Fruit fly (Drosophila melanogaster) whole organism, embryonic: ENCODE measurements around the gene CG5665.

Experiments
- CG11504 ChIP-seq: fragments of 200-800 bp; sonication (Bioruptor generic); optimal IDR thresholded peaks from 3 replicates; lab custom pipeline; 2019; ENCODE audit warnings: missing biosample characterization, mild to moderate bottlenecking, missing genetic modification characterization, moderate library complexity
- CG11560 ChIP-seq: fragments of 200-800 bp; sonication (Bioruptor generic); IDR thresholded peaks from 3 replicates; pipeline ENCODE4 v1.3.6; 2022; ENCODE audit warnings: missing biosample characterization, missing genetic modification characterization
- CG12391 ChIP-seq: fragments of 200-800 bp; sonication (Bioruptor generic); optimal IDR thresholded peaks from 3 replicates; lab custom pipeline; 2018; ENCODE audit warnings: missing biosample characterization, mild to moderate bottlenecking, missing genetic modification characterization, moderate library complexity
- CG13123 ChIP-seq: fragments of 200-800 bp; sonication (Bioruptor generic); optimal IDR thresholded peaks from 2 replicates; lab custom pipeline; 2016; ENCODE audit warnings: missing biosample characterization, missing genetic modification characterization
- CG13287 ChIP-seq: fragments of 200-800 bp; sonication (Bioruptor generic); IDR thresholded peaks from 2 replicates; pipeline ENCODE4 v1.3.6; 2022; ENCODE audit warnings: missing biosample characterization, missing genetic modification characterization; ENCODE audit not compliant: partially characterized antibody
- CG13424 ChIP-seq: fragments of 200-800 bp; sonication (Bioruptor generic); optimal IDR thresholded peaks from 2 replicates; lab custom pipeline; 2019; ENCODE audit warnings: missing biosample characterization, mild to moderate bottlenecking, missing genetic modification characterization, moderate library complexity
- CG15696 ChIP-seq: fragments of 200-800 bp; sonication (Bioruptor generic); optimal IDR thresholded peaks from 2 replicates; lab custom pipeline; 2019; ENCODE audit warnings: missing biosample characterization, mild to moderate bottlenecking, missing genetic modification characterization, moderate library complexity
- CG17912 ChIP-seq: fragments of 200-800 bp; sonication (Bioruptor generic); optimal IDR thresholded peaks from 2 replicates; lab custom pipeline; 2018; ENCODE audit warnings: missing biosample characterization, mild to moderate bottlenecking, missing genetic modification characterization
- CG2116 ChIP-seq: fragments of 200-800 bp; sonication (Bioruptor generic); optimal IDR thresholded peaks from 3 replicates; lab custom pipeline; 2018; ENCODE audit warnings: missing biosample characterization, mild to moderate bottlenecking, missing genetic modification characterization
- CG2889 ChIP-seq: fragments of 200-800 bp; sonication (Bioruptor generic); IDR thresholded peaks from 3 replicates; pipeline ENCODE4 v1.3.6; 2022; ENCODE audit warnings: missing biosample characterization, missing genetic modification characterization
- CG3281 ChIP-seq: fragments of 200-800 bp; sonication (Bioruptor generic); optimal IDR thresholded peaks from 3 replicates; lab custom pipeline; 2017; ENCODE audit warnings: missing biosample characterization, mild to moderate bottlenecking, missing genetic modification characterization
- CG3407 ChIP-seq: fragments of 200-800 bp; sonication (Bioruptor generic); optimal IDR thresholded peaks from 2 replicates; lab custom pipeline; 2018; ENCODE audit warnings: missing biosample characterization, mild to moderate bottlenecking, missing genetic modification characterization
- CG4360 ChIP-seq: fragments of 200-800 bp; sonication (Bioruptor generic); IDR thresholded peaks from 2 replicates; pipeline ENCODE4 v1.3.6; 2022; ENCODE audit warnings: missing biosample characterization, missing genetic modification characterization
- CG4404 ChIP-seq: fragments of 200-800 bp; sonication (Bioruptor generic); IDR thresholded peaks from 2 replicates; pipeline ENCODE4 v1.3.6; 2022; ENCODE audit warnings: missing biosample characterization, missing genetic modification characterization
- CG4424 ChIP-seq: fragments of 200-800 bp; sonication (Bioruptor generic); optimal IDR thresholded peaks from 3 replicates; lab custom pipeline; 2016; ENCODE audit warnings: missing biosample characterization, missing genetic modification characterization
- CG4707 ChIP-seq: fragments of 200-800 bp; sonication (Bioruptor generic); optimal IDR thresholded peaks from 2 replicates; lab custom pipeline; 2018; ENCODE audit warnings: missing biosample characterization, mild to moderate bottlenecking, missing genetic modification characterization, moderate library complexity
- CG5245 ChIP-seq: fragments of 200-800 bp; sonication (Bioruptor generic); optimal IDR thresholded peaks from 3 replicates; lab custom pipeline; 2016; ENCODE audit warnings: missing biosample characterization, missing genetic modification characterization
- CG6654 ChIP-seq: fragments of 200-800 bp; sonication (Bioruptor generic); optimal IDR thresholded peaks from 2 replicates; lab custom pipeline; 2017; ENCODE audit warnings: missing biosample characterization, mild to moderate bottlenecking, missing genetic modification characterization
- CG7357 ChIP-seq: fragments of 200-800 bp; sonication (Bioruptor generic); IDR thresholded peaks from 3 replicates; pipeline ENCODE4 v1.3.6; 2022; ENCODE audit warnings: missing biosample characterization, missing genetic modification characterization
- CG7987 ChIP-seq: fragments of 200-800 bp; sonication (Bioruptor generic); optimal IDR thresholded peaks from 2 replicates; lab custom pipeline; 2018; ENCODE audit warnings: missing biosample characterization, mild to moderate bottlenecking, missing genetic modification characterization, moderate library complexity
- CG8290 ChIP-seq, 3 experiments: fragments of 200-800 bp; sonication (Bioruptor generic); optimal IDR thresholded peaks; 2 replicates each; lab custom pipeline; 2016 to 2019; ENCODE audit warnings: missing biosample characterization in 3 of 3, missing genetic modification characterization in 3 of 3, mild to moderate bottlenecking in 2 of 3, moderate library complexity in 1 of 3
- CkIIα-i1 ChIP-seq: fragments of 200-800 bp; sonication (Bioruptor generic); IDR thresholded peaks from 2 replicates; pipeline ENCODE4 v1.3.6; 2022; ENCODE audit warnings: missing biosample characterization, missing genetic modification characterization
- CoRest ChIP-seq: fragments of 200-800 bp; sonication (Bioruptor generic); optimal IDR thresholded peaks from 3 replicates; lab custom pipeline; 2018; ENCODE audit warnings: missing biosample characterization, mild to moderate bottlenecking, missing genetic modification characterization, moderate library complexity
- D19B ChIP-seq: fragments of 200-800 bp; sonication (Bioruptor generic); optimal IDR thresholded peaks from 2 replicates; lab custom pipeline; 2017; ENCODE audit warnings: missing biosample characterization, mild to moderate bottlenecking, missing genetic modification characterization
- Doc2 ChIP-seq: fragments of 200-800 bp; sonication (Bioruptor generic); IDR thresholded peaks from 2 replicates; pipeline ENCODE4 v1.3.6; 2022; ENCODE audit warnings: missing biosample characterization, missing genetic modification characterization
- Gsc ChIP-seq: fragments of 200-800 bp; sonication (Bioruptor generic); IDR thresholded peaks from 2 replicates; pipeline ENCODE4 v1.3.6; 2022; ENCODE audit warnings: missing biosample characterization, missing genetic modification characterization
- Max ChIP-seq: fragments of 200-800 bp; sonication (Bioruptor generic); optimal IDR thresholded peaks from 2 replicates; lab custom pipeline; 2016; ENCODE audit warnings: missing biosample characterization, mild to moderate bottlenecking, missing genetic modification characterization
- Meics ChIP-seq: fragments of 200-800 bp; sonication (Bioruptor generic); optimal IDR thresholded peaks from 2 replicates; lab custom pipeline; 2017; ENCODE audit warnings: missing biosample characterization, mild to moderate bottlenecking, missing genetic modification characterization
- NFAT ChIP-seq: fragments of 200-800 bp; sonication (Bioruptor generic); IDR thresholded peaks from 2 replicates; pipeline ENCODE4 v1.3.6; 2022; ENCODE audit warnings: missing biosample characterization, missing genetic modification characterization
- Oli ChIP-seq: fragments of 200-800 bp; sonication (Bioruptor generic); optimal IDR thresholded peaks from 2 replicates; lab custom pipeline; 2018; ENCODE audit warnings: missing biosample characterization, mild to moderate bottlenecking, missing genetic modification characterization, moderate library complexity
- bab2 ChIP-seq: fragments of 200-800 bp; sonication (Bioruptor generic); optimal IDR thresholded peaks from 2 replicates; lab custom pipeline; 2016; ENCODE audit warnings: missing biosample characterization, missing genetic modification characterization
- dan ChIP-seq: fragments of 200-800 bp; sonication (Bioruptor generic); IDR thresholded peaks from 2 replicates; pipeline ENCODE4 v1.3.6; 2022; ENCODE audit warnings: missing biosample characterization, missing genetic modification characterization
- disco-r ChIP-seq: fragments of 200-800 bp; sonication (Bioruptor generic); optimal IDR thresholded peaks from 2 replicates; lab custom pipeline; 2016; ENCODE audit warnings: missing biosample characterization, missing genetic modification characterization
- esg ChIP-seq: fragments of 200-800 bp; sonication (Bioruptor generic); conservative IDR thresholded peaks from 2 replicates; pipeline ENCODE4 v1.3.6; 2022; ENCODE audit warnings: missing biosample characterization, missing genetic modification characterization
- eve ChIP-seq, 2 experiments: fragments of >200 bp; optimal IDR thresholded peaks; 2 replicates each; lab custom pipeline; 2017; ENCODE audit warnings: missing biosample characterization in 2 of 2, missing genetic modification characterization in 2 of 2
- fru ChIP-seq: fragments of >200 bp; optimal IDR thresholded peaks from 2 replicates; lab custom pipeline; 2017
- hbn ChIP-seq: fragments of 200-800 bp; sonication (Bioruptor generic); IDR thresholded peaks from 2 replicates; pipeline ENCODE4 v1.3.6; 2022; ENCODE audit warnings: missing biosample characterization, missing genetic modification characterization; ENCODE audit not compliant: partially characterized antibody
- her ChIP-seq: fragments of 200-800 bp; sonication (Bioruptor generic); optimal IDR thresholded peaks from 2 replicates; lab custom pipeline; 2016; ENCODE audit warnings: missing biosample characterization, missing genetic modification characterization
- hkb ChIP-seq, 2 experiments: fragments of 200-800 bp in 1 of 2; fragments of >200 bp in 1 of 2; sonication (Bioruptor generic) in 1 of 2; IDR thresholded peaks in 1 of 2; optimal IDR thresholded peaks in 1 of 2; 2 replicates each; pipeline versions ENCODE4 v1.3.6 to Lab custom; 2017 to 2022; ENCODE audit warnings: missing biosample characterization in 1 of 2, missing genetic modification characterization in 1 of 2
- klu ChIP-seq: fragments of 200-800 bp; sonication (Bioruptor generic); IDR thresholded peaks from 2 replicates; pipeline ENCODE4 v1.3.6; 2022; ENCODE audit warnings: missing biosample characterization, missing genetic modification characterization
- lbe ChIP-seq: fragments of 200-800 bp; sonication (Bioruptor generic); optimal IDR thresholded peaks from 2 replicates; lab custom pipeline; 2016; ENCODE audit warnings: missing biosample characterization, mild to moderate bottlenecking, missing genetic modification characterization
- mam ChIP-seq: fragments of 200-800 bp; sonication (Bioruptor generic); optimal IDR thresholded peaks from 3 replicates; lab custom pipeline; 2016; ENCODE audit warnings: missing biosample characterization, missing genetic modification characterization
- nau ChIP-seq: fragments of 200-800 bp; sonication (Bioruptor generic); optimal IDR thresholded peaks from 3 replicates; lab custom pipeline; 2017; ENCODE audit warnings: missing biosample characterization, mild to moderate bottlenecking, missing genetic modification characterization, missing genetic modification reagents
- pfk ChIP-seq: fragments of 200-800 bp; sonication (Bioruptor generic); optimal IDR thresholded peaks from 2 replicates; lab custom pipeline; 2018; ENCODE audit warnings: missing biosample characterization, mild to moderate bottlenecking, missing genetic modification characterization, moderate library complexity
- pnt ChIP-seq: fragments of 200-800 bp; sonication (Bioruptor generic); optimal IDR thresholded peaks from 3 replicates; lab custom pipeline; 2016; ENCODE audit warnings: missing biosample characterization, missing genetic modification characterization
- ranshi ChIP-seq: fragments of 200-800 bp; sonication (Bioruptor generic); IDR thresholded peaks from 2 replicates; pipeline ENCODE4 v1.3.6; 2022; ENCODE audit warnings: missing biosample characterization, missing genetic modification characterization
- stwl ChIP-seq: fragments of 200-800 bp; sonication (Bioruptor generic); optimal IDR thresholded peaks from 3 replicates; lab custom pipeline; 2018; ENCODE audit warnings: missing biosample characterization, mild to moderate bottlenecking, missing genetic modification characterization, moderate library complexity
- wor ChIP-seq: fragments of 200-800 bp; sonication (Bioruptor generic); IDR thresholded peaks from 2 replicates; pipeline ENCODE4 v1.3.6; 2022; ENCODE audit warnings: missing biosample characterization, missing genetic modification characterization

Gene CG5665

DNA sequence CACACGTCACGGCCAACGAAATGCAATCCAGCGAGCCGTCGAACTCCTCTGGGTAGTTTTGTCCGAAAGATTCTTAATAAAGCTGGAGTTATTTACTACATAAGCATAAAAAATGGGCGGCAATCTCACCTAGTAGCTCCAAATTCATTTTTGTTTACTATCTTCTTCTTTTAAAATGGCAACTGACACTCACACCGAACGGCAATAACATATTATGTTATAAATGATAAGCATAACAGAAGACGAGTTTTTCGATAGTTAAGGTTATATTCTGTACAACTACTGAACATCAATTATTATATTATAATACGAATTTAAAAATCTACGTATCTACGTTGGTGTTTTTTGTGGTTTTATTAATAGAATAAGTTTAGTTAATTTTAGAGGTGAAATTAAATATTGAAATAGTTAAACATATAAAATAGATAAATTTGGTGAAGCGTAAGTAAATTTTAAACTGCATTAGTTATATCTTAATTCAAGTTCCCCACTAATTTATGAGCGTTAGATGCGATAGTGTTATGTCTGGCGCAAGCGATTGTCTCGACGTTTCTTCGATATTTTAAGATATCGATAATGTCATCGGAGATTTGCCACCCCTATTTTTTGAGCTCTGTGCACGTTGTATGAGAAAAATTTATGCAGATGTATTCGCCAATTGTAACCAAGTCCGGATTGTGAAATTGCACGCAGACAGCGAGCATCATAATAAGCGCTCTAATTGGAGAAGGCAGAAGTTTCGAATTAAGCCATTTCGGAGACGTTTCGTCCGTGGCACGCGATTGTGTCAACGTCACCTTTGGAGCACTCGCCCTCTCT is 10.3 kb upstream of the CG5665 start, which contains the start of the genes Rbbp5 and eRF1 (continued):
- TF ChIP-seq dan = no peak
- peak; percentile 44 for TF ChIP-seq Oli (tag; lab: Kevin White, UChicago)
- TF ChIP-seq pfk (GFP tag; lab: Kevin White, UChicago) = no peak
- TF ChIP-seq pnt (GFP tag; lab: Kevin White, UChicago) = peak; percentile 57
- TF ChIP-seq Gsc (GFP tag; lab: Robert Waterston, UW) = no peak
- no peak for TF ChIP-seq CG4360 (GFP tag; lab: Robert Waterston, UW)
- no peak for TF ChIP-seq CkIIα-i1 (GFP tag; lab: Robert Waterston, UW)
- TF ChIP-seq Max = peak; percentile 86
- no peak for TF ChIP-seq disco-r (GFP tag; lab: Kevin White, UChicago)
- peak; percentile 27 for TF ChIP-seq hkb (optimal IDR thresholded peaks at IDR 0.05; lab: Kevin White, UChicago)
- TF ChIP-seq hkb (GFP tag; IDR thresholded peaks at IDR 0.05; lab: Robert Waterston, UW) = peak; percentile 66; the same call in 1 of the 2 replicates
- peak; percentile 81 for TF ChIP-seq mam (GFP tag; lab: Kevin White, UChicago)
- TF ChIP-seq lbe (GFP tag; lab: Kevin White, UChicago) = peak; percentile 43
- no peak for TF ChIP-seq Doc2 (GFP tag; lab: Robert Waterston, UW)
- TF ChIP-seq CG11504 (tag; lab: Kevin White, UChicago) = no peak
- TF ChIP-seq hbn (GFP tag; lab: Robert Waterston, UW) = peak; percentile 79
- peak; percentile 47 for TF ChIP-seq wor (GFP tag; lab: Robert Waterston, UW)
- peak; percentile 78 for TF ChIP-seq CG2116 (GFP tag; lab: Kevin White, UChicago)
- no peak for TF ChIP-seq CG17912 (GFP tag; lab: Kevin White, UChicago)
- no peak for TF ChIP-seq fru (lab: Kevin White, UChicago)
- TF ChIP-seq CG4404 = no peak
- TF ChIP-seq CG6654 (GFP tag; lab: Kevin White, UChicago) = no peak
- TF ChIP-seq ranshi (GFP tag; lab: Robert Waterston, UW) = 0 out of 2 replicates have a peak, but pooled peaks have one; percentile 78
- peak; percentile 75; the same call in 1 of the 2 replicates for TF ChIP-seq esg (GFP tag; lab: Robert Waterston, UW)
- TF ChIP-seq stwl (tag; lab: Kevin White, UChicago) = peak; percentile 41
- peak; percentile 83 for TF ChIP-seq CG8290 (GFP tag; optimal IDR thresholded peaks at IDR 0.05; lab: Kevin White, UChicago)
- peak; percentile 9 to 63 for TF ChIP-seq CG8290 (tag; optimal IDR thresholded peaks at IDR 0.05; lab: Kevin White, UChicago)
- peak; percentile 60 for TF ChIP-seq bab2 (GFP tag; lab: Kevin White, UChicago)
- TF ChIP-seq CG7987 = no peak
- peak; percentile 80 for TF ChIP-seq CG15696 (tag; lab: Kevin White, UChicago)
- peak; percentile 49; the same call in 2 of the 3 replicates for TF ChIP-seq CG7357
- TF ChIP-seq CG3407 (GFP tag; lab: Kevin White, UChicago) = no peak
- peak; percentile 83 for TF ChIP-seq CG13424 (tag; lab: Kevin White, UChicago)
- TF ChIP-seq eve (GFP tag; optimal IDR thresholded peaks at IDR 0.05; lab: Kevin White, UChicago) = no peak
- peak; percentile 93 for TF ChIP-seq CG12391
- TF ChIP-seq CG4707 = no peak
- peak; percentile 60 for TF ChIP-seq Meics
- TF ChIP-seq klu = no peak; the same call in 1 of the 2 replicates
- peak; percentile 30 for TF ChIP-seq CG3281 (GFP tag; lab: Kevin White, UChicago)
- no peak for TF ChIP-seq CG2889 (GFP tag; lab: Robert Waterston, UW)
- peak; percentile 88 for TF ChIP-seq CoRest (tag; lab: Kevin White, UChicago)
- TF ChIP-seq NFAT = peak; percentile 83
- TF ChIP-seq her = peak; percentile 7
- no peak for TF ChIP-seq D19B (GFP tag; lab: Kevin White, UChicago)
- TF ChIP-seq CG4424 = peak; percentile 77
- peak; percentile 52 for TF ChIP-seq CG5245 (GFP tag; lab: Kevin White, UChicago)
- TF ChIP-seq CG11560 (tag; lab: Robert Waterston, UW) = peak; percentile 39; the same call in 1 of the 3 replicates
- peak; percentile 86 for TF ChIP-seq CG13287 (GFP tag; lab: Robert Waterston, UW)
- peak; percentile 71 for TF ChIP-seq CG13123
- TF ChIP-seq nau (GFP tag; lab: Kevin White, UChicago) = no peak
